Fruit fly (Drosophila melanogaster) whole organism, embryonic: ENCODE results near the gene Cht2.

Source experiments
- Awh ChIP-seq: fragments of 200-800 bp; sonication (Bioruptor generic); IDR thresholded peaks from 2 replicates; pipeline ENCODE4, ENCODE4 v1.3.6; 2022; ENCODE audit warnings: missing biosample characterization, missing genetic modification characterization
- BEAF-32 ChIP-seq: fragments of 200-800 bp; sonication (Bioruptor generic); optimal IDR thresholded peaks from 3 replicates; lab custom pipeline; 2017; ENCODE audit warnings: missing biosample characterization, missing genetic modification characterization, mild to moderate bottlenecking, moderate library complexity, missing genetic modification reagents
- CG10267 ChIP-seq: fragments of 200-800 bp; sonication (Bioruptor generic); optimal IDR thresholded peaks from 2 replicates; lab custom pipeline; 2018; ENCODE audit warnings: missing biosample characterization, mild to moderate bottlenecking, missing genetic modification characterization, moderate library complexity
- CG11695 ChIP-seq: fragments of 200-800 bp; sonication (Bioruptor generic); IDR thresholded peaks from 3 replicates; pipeline ENCODE4 v1.3.6; 2022; ENCODE audit warnings: missing biosample characterization, missing genetic modification characterization
- CG1233 ChIP-seq: fragments of 200-800 bp; sonication (Bioruptor generic); optimal IDR thresholded peaks from 4 replicates; lab custom pipeline; 2018; ENCODE audit warnings: missing biosample characterization, mild to moderate bottlenecking, missing genetic modification characterization
- CG12942 ChIP-seq: fragments of 200-800 bp; sonication (Bioruptor generic); optimal IDR thresholded peaks from 3 replicates; lab custom pipeline; 2016; ENCODE audit warnings: missing biosample characterization, missing genetic modification characterization
- CG13894 ChIP-seq: fragments of 200-800 bp; sonication (Bioruptor generic); optimal IDR thresholded peaks from 3 replicates; lab custom pipeline; 2018; ENCODE audit warnings: missing biosample characterization, mild to moderate bottlenecking, missing genetic modification characterization, moderate library complexity
- CG17829 ChIP-seq: fragments of 200-800 bp; optimal IDR thresholded peaks from 2 replicates; lab custom pipeline; 2019; ENCODE audit warnings: missing biosample characterization, mild to moderate bottlenecking, missing genetic modification characterization, moderate library complexity
- CG17912 ChIP-seq: fragments of 200-800 bp; sonication (Bioruptor generic); optimal IDR thresholded peaks from 2 replicates; lab custom pipeline; 2018; ENCODE audit warnings: missing biosample characterization, mild to moderate bottlenecking, missing genetic modification characterization
- CG18764 ChIP-seq: fragments of 200-800 bp; sonication (Bioruptor generic); optimal IDR thresholded peaks from 3 replicates; lab custom pipeline; 2016; ENCODE audit warnings: missing biosample characterization, missing genetic modification characterization
- CG2129 ChIP-seq: fragments of 200-800 bp; sonication (Bioruptor generic); IDR thresholded peaks from 2 replicates; pipeline ENCODE4 v1.3.6; 2022; ENCODE audit warnings: missing biosample characterization, missing genetic modification characterization; ENCODE audit not compliant: partially characterized antibody
- CG34422 ChIP-seq: fragments of 200-800 bp; sonication (Bioruptor generic); IDR thresholded peaks from 3 replicates; pipeline ENCODE4 v1.3.6; 2022; ENCODE audit warnings: missing biosample characterization, missing genetic modification characterization
- CG7271 ChIP-seq: fragments of 200-800 bp; sonication (Bioruptor generic); optimal IDR thresholded peaks from 2 replicates; lab custom pipeline; 2018; ENCODE audit warnings: missing biosample characterization, mild to moderate bottlenecking, missing genetic modification characterization, moderate library complexity
- CG7745 ChIP-seq: fragments of 200-800 bp; sonication (Bioruptor generic); optimal IDR thresholded peaks from 2 replicates; lab custom pipeline; 2018; ENCODE audit warnings: missing biosample characterization, mild to moderate bottlenecking, missing genetic modification characterization, moderate library complexity
- CG7987 ChIP-seq: fragments of 200-800 bp; sonication (Bioruptor generic); optimal IDR thresholded peaks from 2 replicates; lab custom pipeline; 2018; ENCODE audit warnings: missing biosample characterization, mild to moderate bottlenecking, missing genetic modification characterization, moderate library complexity
- CTCF ChIP-seq: fragments of 200-800 bp; sonication (Bioruptor generic); optimal IDR thresholded peaks from 2 replicates; lab custom pipeline; 2017; ENCODE audit warnings: missing biosample characterization, mild to moderate bottlenecking, missing genetic modification characterization, moderate library complexity
- D ChIP-seq, 2 experiments: fragments of 200-800 bp in 1 of 2; fragments of >200 bp in 1 of 2; sonication (Bioruptor generic) in 1 of 2; optimal IDR thresholded peaks; 2 replicates in 1 of 2; 3 replicates in 1 of 2; lab custom pipeline; 2017; ENCODE audit warnings: mild to moderate bottlenecking in 1 of 2, missing biosample characterization in 1 of 2, missing genetic modification characterization in 1 of 2, missing genetic modification reagents in 1 of 2
- ERR ChIP-seq: fragments of 200-800 bp; sonication (Bioruptor generic); optimal IDR thresholded peaks from 2 replicates; lab custom pipeline; 2016; ENCODE audit warnings: missing biosample characterization, missing genetic modification characterization
- Eip74EF ChIP-seq, 2 experiments: fragments of 200-800 bp in 1 of 2; fragments of >200 bp in 1 of 2; sonication (Bioruptor generic) in 1 of 2; optimal IDR thresholded peaks; 2 replicates each; lab custom pipeline; 2017 to 2019; ENCODE audit warnings: missing biosample characterization in 2 of 2, missing genetic modification characterization in 2 of 2, mild to moderate bottlenecking in 1 of 2, moderate library complexity in 1 of 2
- H15 ChIP-seq: fragments of 200-800 bp; sonication (Bioruptor generic); IDR thresholded peaks from 3 replicates; pipeline ENCODE4 v1.3.6; 2022; ENCODE audit warnings: missing biosample characterization, missing genetic modification characterization
- Jarid2 ChIP-seq: fragments of 200-800 bp; sonication (Bioruptor generic); optimal IDR thresholded peaks from 3 replicates; lab custom pipeline; 2017; ENCODE audit warnings: mild to moderate bottlenecking, missing biosample characterization, missing genetic modification reagents, missing genetic modification characterization
- Lpt ChIP-seq: fragments of >200 bp; optimal IDR thresholded peaks from 2 replicates; lab custom pipeline; 2018; ENCODE audit warnings: missing biosample characterization, missing genetic modification characterization
- Rx ChIP-seq: fragments of 200-800 bp; sonication (Bioruptor generic); IDR thresholded peaks from 2 replicates; pipeline ENCODE4 v1.3.6; 2022; ENCODE audit warnings: missing biosample characterization, missing genetic modification characterization
- Sry-δ ChIP-seq: fragments of 200-800 bp; sonication (Bioruptor generic); optimal IDR thresholded peaks from 2 replicates; lab custom pipeline; 2016; ENCODE audit warnings: missing biosample characterization, missing genetic modification characterization
- ara ChIP-seq: fragments of 200-800 bp; sonication (Bioruptor generic); IDR thresholded peaks from 2 replicates; pipeline ENCODE4 v1.3.6; 2022; ENCODE audit warnings: missing biosample characterization, missing genetic modification characterization
- bigmax ChIP-seq: fragments of 200-800 bp; sonication (Bioruptor generic); optimal IDR thresholded peaks from 2 replicates; lab custom pipeline; 2018; ENCODE audit warnings: missing biosample characterization, mild to moderate bottlenecking, missing genetic modification characterization
- cg ChIP-seq: fragments of 200-800 bp; sonication (Bioruptor generic); optimal IDR thresholded peaks from 3 replicates; lab custom pipeline; 2019; ENCODE audit warnings: missing biosample characterization, mild to moderate bottlenecking, missing genetic modification characterization, moderate library complexity
- dan ChIP-seq: fragments of 200-800 bp; sonication (Bioruptor generic); IDR thresholded peaks from 2 replicates; pipeline ENCODE4 v1.3.6; 2022; ENCODE audit warnings: missing biosample characterization, missing genetic modification characterization
- dmrt99B ChIP-seq: fragments of 200-800 bp; sonication (Bioruptor generic); optimal IDR thresholded peaks from 2 replicates; lab custom pipeline; 2018; ENCODE audit warnings: missing biosample characterization, mild to moderate bottlenecking, missing genetic modification characterization, moderate library complexity
- ham ChIP-seq: fragments of 200-800 bp; sonication (Bioruptor generic); IDR thresholded peaks from 2 replicates; pipeline ENCODE4 v1.3.6; 2022; ENCODE audit warnings: missing biosample characterization, missing genetic modification characterization
- hbn ChIP-seq: fragments of 200-800 bp; sonication (Bioruptor generic); IDR thresholded peaks from 2 replicates; pipeline ENCODE4 v1.3.6; 2022; ENCODE audit warnings: missing biosample characterization, missing genetic modification characterization; ENCODE audit not compliant: partially characterized antibody
- ken ChIP-seq: fragments of 200-800 bp; sonication (Bioruptor generic); IDR thresholded peaks from 3 replicates; pipeline ENCODE4 v1.3.6; 2022; ENCODE audit warnings: missing biosample characterization, missing genetic modification characterization
- kni ChIP-seq: fragments of 200-800 bp; sonication (Bioruptor generic); optimal IDR thresholded peaks from 3 replicates; lab custom pipeline; 2017; ENCODE audit warnings: mild to moderate bottlenecking, missing biosample characterization, missing genetic modification reagents, missing genetic modification characterization
- knrl ChIP-seq: fragments of 200-800 bp; sonication (Bioruptor generic); IDR thresholded peaks from 3 replicates; pipeline ENCODE4 v1.3.6; 2022; ENCODE audit warnings: missing biosample characterization, missing genetic modification characterization; ENCODE audit not compliant: partially characterized antibody
- lola ChIP-seq, 3 experiments: fragments of >200 bp in 2 of 3; fragments of 200-800 bp in 1 of 3; sonication (Bioruptor generic) in 1 of 3; optimal IDR thresholded peaks; 2 replicates each; lab custom pipeline; 2017 to 2019; ENCODE audit warnings: missing biosample characterization in 3 of 3, missing genetic modification characterization in 3 of 3, mild to moderate bottlenecking in 1 of 3, moderate library complexity in 1 of 3
- pita ChIP-seq: fragments of 200-800 bp; sonication (Bioruptor generic); optimal IDR thresholded peaks from 2 replicates; lab custom pipeline; 2017; ENCODE audit warnings: missing biosample characterization, mild to moderate bottlenecking, missing genetic modification characterization
- prd ChIP-seq, 3 experiments: fragments of >200 bp in 2 of 3; fragments of 200-800 bp in 1 of 3; sonication (Bioruptor generic) in 1 of 3; optimal IDR thresholded peaks in 2 of 3; IDR thresholded peaks in 1 of 3; 2 replicates in 2 of 3; 3 replicates in 1 of 3; pipeline versions ENCODE4 v1.3.6 to Lab custom; 2017 to 2022; ENCODE audit warnings: missing biosample characterization in 1 of 3, missing genetic modification characterization in 1 of 3
- sens-2 ChIP-seq: fragments of 200-800 bp; sonication (Bioruptor generic); IDR thresholded peaks from 2 replicates; pipeline ENCODE4 v1.3.6; 2022; ENCODE audit warnings: missing biosample characterization, missing genetic modification characterization
- sisA ChIP-seq: fragments of 200-800 bp; sonication (Bioruptor generic); IDR thresholded peaks from 2 replicates; pipeline ENCODE4 v1.3.6; 2022; ENCODE audit warnings: missing biosample characterization, missing genetic modification characterization
- stc ChIP-seq: fragments of 200-800 bp; sonication (Bioruptor generic); IDR thresholded peaks from 2 replicates; pipeline ENCODE4 v1.3.6; 2022; ENCODE audit warnings: missing biosample characterization, missing genetic modification characterization
- stwl ChIP-seq: fragments of 200-800 bp; sonication (Bioruptor generic); optimal IDR thresholded peaks from 3 replicates; lab custom pipeline; 2018; ENCODE audit warnings: missing biosample characterization, mild to moderate bottlenecking, missing genetic modification characterization, moderate library complexity
- tap ChIP-seq: fragments of 200-800 bp; optimal IDR thresholded peaks from 3 replicates; lab custom pipeline; 2019; ENCODE audit warnings: missing biosample characterization, mild to moderate bottlenecking, missing genetic modification characterization, moderate library complexity
- tio ChIP-seq: fragments of 200-800 bp; sonication (Bioruptor generic); optimal IDR thresholded peaks from 2 replicates; lab custom pipeline; 2017; ENCODE audit warnings: missing biosample characterization, missing genetic modification characterization, inconsistent platforms
- ttk ChIP-seq: fragments of 200-800 bp; sonication (Bioruptor generic); IDR thresholded peaks from 2 replicates; pipeline ENCODE4 v2.1.2; 2022; ENCODE audit warnings: missing biosample characterization, missing genetic modification characterization
- unc-4 ChIP-seq: fragments of 200-800 bp; sonication (Bioruptor generic); IDR thresholded peaks from 2 replicates; pipeline ENCODE4 v1.3.6; 2022; ENCODE audit warnings: missing biosample characterization, missing genetic modification characterization; ENCODE audit not compliant: partially characterized antibody
- unpg ChIP-seq: fragments of 200-800 bp; sonication (Bioruptor generic); optimal IDR thresholded peaks from 3 replicates; lab custom pipeline; 2018; ENCODE audit warnings: missing biosample characterization, mild to moderate bottlenecking, missing genetic modification characterization, moderate library complexity
- usp ChIP-seq: fragments of >200 bp; optimal IDR thresholded peaks from 2 replicates; lab custom pipeline; 2017; ENCODE audit warnings: missing biosample characterization, missing genetic modification characterization

Cht2 gene

dm6 chr3L:1774713-1775648 is 19.2 kb upstream of the Cht2 start, which contains the start of the genes CG13933 and PolD2 (continued):
- TF ChIP-seq prd (optimal IDR thresholded peaks at IDR 0.05; lab: Kevin White, UChicago) (no peak), prd (GFP tag; IDR thresholded peaks at IDR 0.05; lab: Robert Waterston, UW) (peak; percentile 99), ham (peak; percentile 89), CG34422 (GFP tag; lab: Robert Waterston, UW) (peak; percentile 99), unc-4 (GFP tag; lab: Robert Waterston, UW) (peak; percentile 64), CG18764 (GFP tag; lab: Kevin White, UChicago) (no peak), bigmax (no peak), Lpt (GFP tag; lab: Kevin White, UChicago) (no peak), H15 (GFP tag; lab: Robert Waterston, UW) (peak; percentile 96), lola (GFP tag; optimal IDR thresholded peaks at IDR 0.05; lab: Kevin White, UChicago) (peak in 1 of 3 experiments; percentile 98), Eip74EF (GFP tag; optimal IDR thresholded peaks at IDR 0.05; lab: Kevin White, UChicago) (peak in 1 of 2 experiments; percentile 97), CG2129 (GFP tag; lab: Robert Waterston, UW) (peak; percentile 25), Rx (GFP tag; lab: Robert Waterston, UW) (peak; percentile 96), unpg (GFP tag; lab: Kevin White, UChicago) (peak; percentile 98), Sry-δ (GFP tag; lab: Kevin White, UChicago) (peak; percentile 35), sens-2 (GFP tag; lab: Robert Waterston, UW) (peak; percentile 99), ttk (peak; percentile 97), CG7987 (GFP tag; lab: Kevin White, UChicago) (peak; percentile 46), pita (no peak), D (optimal IDR thresholded peaks at IDR 0.05; lab: Kevin White, UChicago) (no peak), D (GFP tag; optimal IDR thresholded peaks at IDR 0.05; lab: Kevin White, UChicago) (no peak), hbn (GFP tag; lab: Robert Waterston, UW) (peak; percentile 69), CG11695 (GFP tag; lab: Robert Waterston, UW) (peak; percentile 94), CG7745 (tag; lab: Kevin White, UChicago) (peak; percentile 92), Awh (GFP tag; lab: Robert Waterston, UW) (peak; percentile 93), usp (GFP tag; lab: Kevin White, UChicago) (no peak), CTCF (GFP tag; lab: Kevin White, UChicago) (no peak), kni (GFP tag; lab: Kevin White, UChicago) (no peak), CG1233 (GFP tag; lab: Kevin White, UChicago) (no peak), CG10267 (tag; lab: Kevin White, UChicago) (peak; percentile 96), tio (no peak), dmrt99B (no peak), cg (GFP tag; lab: Kevin White, UChicago) (no peak), BEAF-32 (GFP tag; lab: Kevin White, UChicago) (peak; percentile 51), knrl (GFP tag; lab: Robert Waterston, UW) (peak; percentile 59; the same call in 2 of the 3 replicates), CG12942 (GFP tag; lab: Kevin White, UChicago) (peak; percentile 96), CG17912 (peak; percentile 85), ken (peak; percentile 97), Jarid2 (no peak), CG17829 (tag; lab: Kevin White, UChicago) (peak; percentile 97), CG13894 (tag; lab: Kevin White, UChicago) (no peak), stwl (no peak), ERR (GFP tag; lab: Kevin White, UChicago) (peak; percentile 81), dan (GFP tag; lab: Robert Waterston, UW) (peak; percentile 94), tap (tag; lab: Kevin White, UChicago) (no peak), CG7271 (tag; lab: Kevin White, UChicago) (peak; percentile 85), ara (GFP tag; lab: Robert Waterston, UW) (peak; percentile 97), sisA (peak; percentile 99), stc (GFP tag; lab: Robert Waterston, UW) (peak; percentile 99)
